Fruit fly (Drosophila melanogaster) whole organism, embryonic: ENCODE data around the gene Sodq.
A peak's percentile ranks its signal among the peaks of the same experiment; 100 is the strongest.

ENCODE experiments used
- Antp ChIP-seq: fragments of 200-800 bp; sonication (Bioruptor generic); optimal IDR thresholded peaks from 3 replicates; lab custom pipeline; 2016; ENCODE audit warnings: missing biosample characterization, missing genetic modification characterization
- BEAF-32 ChIP-seq: fragments of 200-800 bp; sonication (Bioruptor generic); optimal IDR thresholded peaks from 3 replicates; lab custom pipeline; 2017; ENCODE audit warnings: missing biosample characterization, missing genetic modification characterization, mild to moderate bottlenecking, moderate library complexity, missing genetic modification reagents
- CG1024 ChIP-seq: fragments of 200-800 bp; sonication (Bioruptor generic); IDR thresholded peaks from 2 replicates; pipeline ENCODE4 v1.3.6; 2022; ENCODE audit warnings: missing biosample characterization, missing genetic modification characterization
- CG10321 ChIP-seq: fragments of 200-800 bp; sonication (Bioruptor generic); IDR thresholded peaks from 2 replicates; pipeline ENCODE4 v1.3.6; 2022; ENCODE audit warnings: missing biosample characterization, missing genetic modification characterization
- CG14965 ChIP-seq: fragments of 200-800 bp; sonication (Bioruptor generic); optimal IDR thresholded peaks from 2 replicates; lab custom pipeline; 2016; ENCODE audit warnings: missing biosample characterization, missing genetic modification characterization, borderline replicate concordance
- CG15011 ChIP-seq: fragments of 200-800 bp; sonication (Bioruptor generic); optimal IDR thresholded peaks from 3 replicates; lab custom pipeline; 2018; ENCODE audit warnings: missing biosample characterization, mild to moderate bottlenecking, missing genetic modification characterization
- CG1602 ChIP-seq: fragments of 200-800 bp; sonication (Bioruptor generic); optimal IDR thresholded peaks from 3 replicates; lab custom pipeline; 2016; ENCODE audit warnings: missing biosample characterization, missing genetic modification characterization
- CG1603 ChIP-seq: fragments of 200-800 bp; sonication (Bioruptor generic); optimal IDR thresholded peaks from 2 replicates; lab custom pipeline; 2019; ENCODE audit warnings: missing biosample characterization, mild to moderate bottlenecking, missing genetic modification characterization, moderate library complexity
- CG17328 ChIP-seq: fragments of 200-800 bp; sonication (Bioruptor generic); IDR thresholded peaks from 2 replicates; pipeline ENCODE4 v1.3.6; 2022; ENCODE audit warnings: missing biosample characterization, missing genetic modification characterization
- CG2116 ChIP-seq: fragments of 200-800 bp; sonication (Bioruptor generic); optimal IDR thresholded peaks from 3 replicates; lab custom pipeline; 2018; ENCODE audit warnings: missing biosample characterization, mild to moderate bottlenecking, missing genetic modification characterization
- CG31224 ChIP-seq: fragments of 200-800 bp; sonication (Bioruptor generic); IDR thresholded peaks from 2 replicates; pipeline ENCODE4 v1.3.6; 2022; ENCODE audit warnings: missing biosample characterization, missing genetic modification characterization
- CG3281 ChIP-seq: fragments of 200-800 bp; sonication (Bioruptor generic); optimal IDR thresholded peaks from 3 replicates; lab custom pipeline; 2017; ENCODE audit warnings: missing biosample characterization, mild to moderate bottlenecking, missing genetic modification characterization
- CG33213 ChIP-seq: fragments of 200-800 bp; sonication (Bioruptor generic); optimal IDR thresholded peaks from 3 replicates; lab custom pipeline; 2016; ENCODE audit warnings: missing biosample characterization, missing genetic modification characterization
- CG43689 ChIP-seq: fragments of 200-800 bp; sonication (Bioruptor generic); IDR thresholded peaks from 2 replicates; pipeline ENCODE4 v1.3.6; 2022; ENCODE audit warnings: missing biosample characterization, missing genetic modification characterization
- CG5245 ChIP-seq: fragments of 200-800 bp; sonication (Bioruptor generic); optimal IDR thresholded peaks from 3 replicates; lab custom pipeline; 2016; ENCODE audit warnings: missing biosample characterization, missing genetic modification characterization
- CG7963 ChIP-seq: fragments of 200-800 bp; sonication (Bioruptor generic); IDR thresholded peaks from 3 replicates; pipeline ENCODE4 v1.3.6; 2022; ENCODE audit warnings: missing biosample characterization, missing genetic modification characterization; ENCODE audit not compliant: partially characterized antibody
- CG8765 ChIP-seq: fragments of 200-800 bp; sonication (Bioruptor generic); IDR thresholded peaks from 2 replicates; pipeline ENCODE4 v1.3.6; 2022; ENCODE audit warnings: missing biosample characterization, missing genetic modification characterization
- CkIIα-i1 ChIP-seq: fragments of 200-800 bp; sonication (Bioruptor generic); IDR thresholded peaks from 2 replicates; pipeline ENCODE4 v1.3.6; 2022; ENCODE audit warnings: missing biosample characterization, missing genetic modification characterization
- CoRest ChIP-seq: fragments of 200-800 bp; sonication (Bioruptor generic); optimal IDR thresholded peaks from 3 replicates; lab custom pipeline; 2018; ENCODE audit warnings: missing biosample characterization, mild to moderate bottlenecking, missing genetic modification characterization, moderate library complexity
- Dip2 ChIP-seq: fragments of 200-800 bp; sonication (Bioruptor generic); IDR thresholded peaks from 2 replicates; pipeline ENCODE4 v1.3.6; 2022; ENCODE audit warnings: missing biosample characterization, missing genetic modification characterization
- Doc3 ChIP-seq: fragments of 200-800 bp; sonication (Bioruptor generic); IDR thresholded peaks from 3 replicates; pipeline ENCODE4 v1.3.6; 2022; ENCODE audit warnings: missing biosample characterization, missing genetic modification characterization; ENCODE audit not compliant: partially characterized antibody
- Dp ChIP-seq: fragments of 200-800 bp; sonication (Bioruptor generic); optimal IDR thresholded peaks from 2 replicates; lab custom pipeline; 2018; ENCODE audit warnings: missing biosample characterization, mild to moderate bottlenecking, missing genetic modification characterization, moderate library complexity
- Drgx ChIP-seq: fragments of 200-800 bp; sonication (Bioruptor generic); IDR thresholded peaks from 2 replicates; pipeline ENCODE4 v1.3.6; 2022; ENCODE audit warnings: missing biosample characterization, missing genetic modification characterization
- HmgZ ChIP-seq: fragments of 200-800 bp; sonication (Bioruptor generic); optimal IDR thresholded peaks from 2 replicates; lab custom pipeline; 2018; ENCODE audit warnings: missing biosample characterization, mild to moderate bottlenecking, missing genetic modification characterization
- Mrtf ChIP-seq: fragments of 200-800 bp; sonication (Bioruptor generic); IDR thresholded peaks from 3 replicates; pipeline ENCODE4 v1.3.6; 2022; ENCODE audit warnings: missing biosample characterization, missing genetic modification characterization
- NK7.1 ChIP-seq: fragments of 200-800 bp; sonication (Bioruptor generic); optimal IDR thresholded peaks from 3 replicates; lab custom pipeline; 2016; ENCODE audit warnings: missing biosample characterization, missing genetic modification characterization
- Sox100B ChIP-seq: fragments of 200-800 bp; sonication (Bioruptor generic); optimal IDR thresholded peaks from 3 replicates; lab custom pipeline; 2018; ENCODE audit warnings: missing biosample characterization, mild to moderate bottlenecking, missing genetic modification characterization
- Sry-β ChIP-seq: fragments of 200-800 bp; sonication (Bioruptor generic); optimal IDR thresholded peaks from 2 replicates; lab custom pipeline; 2018; ENCODE audit warnings: missing biosample characterization, mild to moderate bottlenecking, missing genetic modification characterization, moderate library complexity
- aop ChIP-seq: fragments of 200-800 bp; sonication (Bioruptor generic); IDR thresholded peaks from 2 replicates; pipeline ENCODE4 v1.3.6; 2022; ENCODE audit warnings: missing biosample characterization, missing genetic modification characterization
- bsh ChIP-seq, 2 experiments: fragments of 200-800 bp; sonication (Bioruptor generic); optimal IDR thresholded peaks; 2 replicates each; lab custom pipeline; 2017 to 2018; ENCODE audit warnings: mild to moderate bottlenecking in 2 of 2, missing biosample characterization in 2 of 2, missing genetic modification characterization in 2 of 2, moderate library complexity in 1 of 2
- chif ChIP-seq, 2 experiments: fragments of 200-800 bp; sonication (Bioruptor generic); optimal IDR thresholded peaks; 3 replicates each; lab custom pipeline; 2016; ENCODE audit warnings: missing biosample characterization in 2 of 2, missing genetic modification characterization in 2 of 2
- disco-r ChIP-seq: fragments of 200-800 bp; sonication (Bioruptor generic); optimal IDR thresholded peaks from 2 replicates; lab custom pipeline; 2016; ENCODE audit warnings: missing biosample characterization, missing genetic modification characterization
- fu2 ChIP-seq: fragments of 200-800 bp; sonication (Bioruptor generic); optimal IDR thresholded peaks from 2 replicates; lab custom pipeline; 2016; ENCODE audit warnings: missing biosample characterization, missing genetic modification characterization
- gsb-n ChIP-seq: fragments of 200-800 bp; sonication (Bioruptor generic); optimal IDR thresholded peaks from 3 replicates; lab custom pipeline; 2018; ENCODE audit warnings: missing biosample characterization, mild to moderate bottlenecking, missing genetic modification characterization
- kay ChIP-seq: fragments of 200-800 bp; sonication (Bioruptor generic); optimal IDR thresholded peaks from 2 replicates; lab custom pipeline; 2016; ENCODE audit warnings: missing biosample characterization, missing genetic modification characterization
- lilli ChIP-seq: fragments of 200-800 bp; sonication (Bioruptor generic); optimal IDR thresholded peaks from 3 replicates; lab custom pipeline; 2016; ENCODE audit warnings: missing biosample characterization, missing genetic modification characterization
- lov ChIP-seq, 2 experiments: fragments of 200-800 bp in 1 of 2; fragments of >200 bp in 1 of 2; sonication (Bioruptor generic) in 1 of 2; IDR thresholded peaks in 1 of 2; optimal IDR thresholded peaks in 1 of 2; 2 replicates in 1 of 2; 3 replicates in 1 of 2; pipeline versions ENCODE4 v1.3.6 to Lab custom; 2017 to 2022; ENCODE audit warnings: missing biosample characterization in 1 of 2, missing genetic modification characterization in 1 of 2
- nmo ChIP-seq: fragments of 200-800 bp; sonication (Bioruptor generic); optimal IDR thresholded peaks from 2 replicates; lab custom pipeline; 2018; ENCODE audit warnings: missing biosample characterization, mild to moderate bottlenecking, missing genetic modification characterization, moderate library complexity
- pho ChIP-seq: fragments of 200-800 bp; sonication (Bioruptor generic); optimal IDR thresholded peaks from 2 replicates; lab custom pipeline; 2016; ENCODE audit warnings: missing biosample characterization, missing genetic modification characterization
- phol ChIP-seq: fragments of 200-800 bp; sonication (Bioruptor generic); optimal IDR thresholded peaks from 3 replicates; lab custom pipeline; 2018; ENCODE audit warnings: missing biosample characterization, mild to moderate bottlenecking, missing genetic modification characterization, moderate library complexity
- pnt ChIP-seq: fragments of 200-800 bp; sonication (Bioruptor generic); optimal IDR thresholded peaks from 3 replicates; lab custom pipeline; 2016; ENCODE audit warnings: missing biosample characterization, missing genetic modification characterization
- psq ChIP-seq: fragments of 200-800 bp; sonication (Bioruptor generic); optimal IDR thresholded peaks from 2 replicates; lab custom pipeline; 2017; ENCODE audit warnings: missing biosample characterization, missing genetic modification characterization
- scrt ChIP-seq: fragments of 200-800 bp; sonication (Bioruptor generic); optimal IDR thresholded peaks from 2 replicates; lab custom pipeline; 2018; ENCODE audit warnings: missing biosample characterization, mild to moderate bottlenecking, missing genetic modification characterization, moderate library complexity
- sna ChIP-seq: fragments of 200-800 bp; sonication (Bioruptor generic); IDR thresholded peaks from 2 replicates; pipeline ENCODE4 v1.3.6; 2022; ENCODE audit warnings: missing biosample characterization, missing genetic modification characterization; ENCODE audit not compliant: partially characterized antibody
- stc ChIP-seq: fragments of 200-800 bp; sonication (Bioruptor generic); IDR thresholded peaks from 2 replicates; pipeline ENCODE4 v1.3.6; 2022; ENCODE audit warnings: missing biosample characterization, missing genetic modification characterization
- tap ChIP-seq: fragments of 200-800 bp; optimal IDR thresholded peaks from 3 replicates; lab custom pipeline; 2019; ENCODE audit warnings: missing biosample characterization, mild to moderate bottlenecking, missing genetic modification characterization, moderate library complexity
- trem ChIP-seq: fragments of 200-800 bp; optimal IDR thresholded peaks from 3 replicates; lab custom pipeline; 2019; ENCODE audit warnings: missing biosample characterization, mild to moderate bottlenecking, missing genetic modification characterization, moderate library complexity
- tup ChIP-seq: fragments of 200-800 bp; sonication (Bioruptor generic); optimal IDR thresholded peaks from 2 replicates; lab custom pipeline; 2016; ENCODE audit warnings: missing biosample characterization, mild to moderate bottlenecking, missing genetic modification characterization, moderate library complexity
- vvl ChIP-seq: fragments of 200-800 bp; sonication (Bioruptor generic); IDR thresholded peaks from 2 replicates; pipeline ENCODE4 v1.3.6; 2022; ENCODE audit warnings: missing biosample characterization, missing genetic modification characterization

The Sodq gene

DNA sequence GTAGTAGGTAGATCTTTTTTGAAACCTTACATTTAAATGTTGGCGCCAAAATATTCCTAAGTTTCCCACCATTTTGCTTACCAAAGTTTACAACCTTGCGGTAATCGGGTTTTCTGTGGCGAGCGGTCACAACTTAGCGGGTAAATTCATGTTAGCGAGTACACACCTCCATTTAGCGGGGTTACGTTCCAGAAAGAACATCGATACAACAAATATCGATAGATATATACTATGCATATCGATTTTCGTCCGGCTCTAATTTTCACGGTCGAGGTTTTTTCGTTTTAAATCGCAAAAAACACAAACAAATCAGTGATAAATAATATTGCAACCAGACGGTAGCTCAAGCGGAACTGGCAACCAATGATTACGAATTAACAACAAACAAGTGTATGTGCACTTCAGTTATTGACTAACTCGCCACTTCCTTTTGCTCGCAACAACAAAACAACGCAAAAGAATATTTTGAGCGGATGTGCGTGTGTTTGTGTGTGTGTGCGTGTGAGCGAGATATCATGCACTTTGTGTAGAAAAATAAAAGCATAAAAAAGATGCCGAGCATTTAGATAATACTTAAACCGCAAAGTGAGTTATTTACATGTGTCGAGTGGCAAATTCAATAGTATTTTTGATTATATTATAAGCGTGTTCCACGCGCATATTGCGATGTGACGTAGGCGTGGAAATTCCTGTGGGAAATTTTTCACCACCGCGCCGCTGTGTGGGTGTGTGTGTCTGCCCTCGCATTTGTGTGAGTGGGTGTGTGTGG lies 7.1 kb upstream of the Sodq start, which contains the start of gene Lnk (continued):
- TF ChIP-seq bsh (GFP tag; optimal IDR thresholded peaks at IDR 0.05; lab: Kevin White, UChicago) (peak in 1 of 2 experiments; percentile 71), trem (tag; lab: Kevin White, UChicago) (peak; percentile 75), chif (GFP tag; optimal IDR thresholded peaks at IDR 0.05; lab: Kevin White, UChicago) (no peak), CG10321 (GFP tag; lab: Robert Waterston, UW) (no peak), NK7.1 (GFP tag; lab: Kevin White, UChicago) (no peak), Sox100B (GFP tag; lab: Kevin White, UChicago) (no peak), Mrtf (GFP tag; lab: Robert Waterston, UW) (no peak), psq (no peak), Drgx (GFP tag; lab: Robert Waterston, UW) (peak; percentile 31; the same call in 1 of the 2 replicates), kay (GFP tag; lab: Kevin White, UChicago) (no peak), HmgZ (peak; percentile 84), CG14965 (GFP tag; lab: Kevin White, UChicago) (no peak), CG17328 (GFP tag; lab: Robert Waterston, UW) (no peak), CG31224 (no peak), Doc3 (peak; percentile 80), lilli (GFP tag; lab: Kevin White, UChicago) (no peak), vvl (no peak; the same call in 1 of the 2 replicates), CG2116 (GFP tag; lab: Kevin White, UChicago) (peak; percentile 77), CG1024 (GFP tag; lab: Robert Waterston, UW) (no peak)

DNA sequence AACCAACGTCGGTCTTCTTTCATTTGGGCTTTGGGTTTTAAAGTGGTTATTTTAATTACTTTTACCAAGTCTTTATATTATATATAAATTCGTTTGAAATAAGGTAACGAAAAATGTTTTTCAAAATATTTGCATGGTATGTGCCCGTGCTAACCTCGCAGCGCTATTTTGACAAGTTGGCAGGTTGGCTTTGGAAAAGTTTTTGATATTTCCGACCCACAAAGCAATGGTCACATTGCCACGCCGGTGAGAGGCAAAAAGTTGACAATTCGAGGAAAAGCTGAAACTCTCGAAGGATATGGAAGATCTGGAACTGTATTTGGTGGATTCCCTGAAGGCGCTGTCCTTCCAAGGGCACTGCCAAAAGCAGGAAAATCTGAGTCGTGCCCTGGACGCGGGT lies 2.4 kb upstream of the Sodq start, which contains the start of gene CG5913:
Gene CG5913, plus strand, starts transcription at position 224 of the 400 bp plus-strand sequence.
- no peak for TF ChIP-seq phol (tag; lab: Kevin White, UChicago)
- peak; percentile 72 for TF ChIP-seq Sry-β (GFP tag; lab: Kevin White, UChicago)
- TF ChIP-seq pnt (GFP tag; lab: Kevin White, UChicago): no peak
- TF ChIP-seq CkIIα-i1 (GFP tag; lab: Robert Waterston, UW): no peak
- TF ChIP-seq CG15011 (GFP tag; lab: Kevin White, UChicago): no peak
- no peak for TF ChIP-seq stc (GFP tag; lab: Robert Waterston, UW)
- no peak for TF ChIP-seq CG1602
- no peak for TF ChIP-seq Dip2
- no peak for TF ChIP-seq CG33213 (GFP tag; lab: Kevin White, UChicago)
- no peak for TF ChIP-seq CG43689
- TF ChIP-seq CG5245 (GFP tag; lab: Kevin White, UChicago): no peak
- no peak for TF ChIP-seq tap (tag; lab: Kevin White, UChicago)
- TF ChIP-seq scrt (GFP tag; lab: Kevin White, UChicago): no peak
- TF ChIP-seq pho (GFP tag; lab: Kevin White, UChicago): no peak
- no peak for TF ChIP-seq lov (optimal IDR thresholded peaks at IDR 0.05; lab: Kevin White, UChicago)
- TF ChIP-seq lov (GFP tag; IDR thresholded peaks at IDR 0.05; lab: Robert Waterston, UW): no peak
- TF ChIP-seq Dp (GFP tag; lab: Kevin White, UChicago): peak; percentile 57
- TF ChIP-seq CG3281: no peak
- TF ChIP-seq tup: no peak
- TF ChIP-seq disco-r (GFP tag; lab: Kevin White, UChicago): no peak
- no peak for TF ChIP-seq CG1603 (tag; lab: Kevin White, UChicago)
- peak; percentile 13 for TF ChIP-seq nmo (GFP tag; lab: Kevin White, UChicago)
- no peak for TF ChIP-seq CG7963 (GFP tag; lab: Robert Waterston, UW)
- no peak for TF ChIP-seq CoRest (tag; lab: Kevin White, UChicago)
- TF ChIP-seq fu2: no peak
- TF ChIP-seq sna (GFP tag; lab: Robert Waterston, UW): no peak
- TF ChIP-seq Antp (GFP tag; lab: Kevin White, UChicago): no peak
- peak; percentile 24 for TF ChIP-seq BEAF-32 (GFP tag; lab: Kevin White, UChicago)
- no peak for TF ChIP-seq aop (GFP tag; lab: Robert Waterston, UW)
- no peak for TF ChIP-seq gsb-n (tag; lab: Kevin White, UChicago)
- no peak for TF ChIP-seq CG8765 (GFP tag; lab: Robert Waterston, UW)
